Fruit fly (Drosophila melanogaster): ENCODE measurements around the gene CG14625.
A peak's percentile ranks its signal among the peaks of the same experiment; 100 is the strongest.

Gene CG14625

dm6 chrX:1175993-1176392 is 23.4 kb upstream of the CG14625 start, which contains the start of gene CG11384:
Gene CG11384, minus strand, starts transcription at chrX:1176035.
- TF ChIP-seq CG6276 (GFP tag; optimal IDR thresholded peaks at IDR 0.05) (no peak), Hr4 (GFP tag; optimal IDR thresholded peaks at IDR 0.05) (no peak), Hr39 (GFP tag; optimal IDR thresholded peaks at IDR 0.05) (no peak), CG1621 (tag; optimal IDR thresholded peaks at IDR 0.05) (no peak), topi (GFP tag; optimal IDR thresholded peaks at IDR 0.05) (no peak), svp (GFP tag) (peak; percentile 4), CG10631 (GFP tag; optimal IDR thresholded peaks at IDR 0.05) (no peak), CG8119 (GFP tag; IDR thresholded peaks at IDR 0.05) (no peak)

dm6 chrX:1179865-1180264 is 19.5 kb upstream of the CG14625 start, which contains the start of gene CG11379:
Gene CG11379, plus strand, starts transcription at chrX:1180165.
- no peak for TF ChIP-seq Met (GFP tag; optimal IDR thresholded peaks at IDR 0.05)
- no peak for TF ChIP-seq CG11902 (GFP tag; optimal IDR thresholded peaks at IDR 0.05)
- no peak for TF ChIP-seq vri (GFP tag; optimal IDR thresholded peaks at IDR 0.05)
- TF ChIP-seq svp (GFP tag), result peak; percentile 18
- no peak for TF ChIP-seq spab (GFP tag; optimal IDR thresholded peaks at IDR 0.05)

dm6 chrX:1180865-1181264 is 18.5 kb upstream of the CG14625 start:
- peak; percentile 44 for TF ChIP-seq CG32006 (GFP tag; optimal IDR thresholded peaks at IDR 0.05)
- no peak for TF ChIP-seq Eip78C (GFP tag)
- TF ChIP-seq CG11902 (GFP tag; optimal IDR thresholded peaks at IDR 0.05), result no peak
- TF ChIP-seq CG4318 (GFP tag; optimal IDR thresholded peaks at IDR 0.05), result peak; percentile 22
- TF ChIP-seq eg (GFP tag; IDR thresholded peaks at IDR 0.05), result 0 out of 3 replicates have a peak, but pooled peaks have one; percentile 13
- no peak for TF ChIP-seq CG31627 (GFP tag; optimal IDR thresholded peaks at IDR 0.05)
- peak; percentile 18 for TF ChIP-seq CG6276 (GFP tag; optimal IDR thresholded peaks at IDR 0.05)
- TF ChIP-seq CG3032 (tag; optimal IDR thresholded peaks at IDR 0.05), result no peak
- TF ChIP-seq CG6808 (GFP tag; optimal IDR thresholded peaks at IDR 0.05), result no peak
- TF ChIP-seq CG15336 (GFP tag; IDR thresholded peaks at IDR 0.05), result peak; percentile 46; the same call in 1 of the 2 replicates
- no peak for TF ChIP-seq Ets96B (tag; optimal IDR thresholded peaks at IDR 0.05)
- TF ChIP-seq Hr4 (GFP tag; optimal IDR thresholded peaks at IDR 0.05), result peak; percentile 56
- TF ChIP-seq CG8119 (GFP tag; IDR thresholded peaks at IDR 0.05), result peak; percentile 59; the same call in 2 of the 3 replicates
- no peak for TF ChIP-seq Blimp-1 (GFP tag; optimal IDR thresholded peaks at IDR 0.05)
- TF ChIP-seq CG3919 (GFP tag; optimal IDR thresholded peaks at IDR 0.05), result no peak

- TF ChIP-seq salr (GFP tag; optimal IDR thresholded peaks at IDR 0.05) (no peak), Eip78C (GFP tag) (peak; percentile 11)
These were observed 18.0 kb upstream of the CG14625 start, which contains the start of gene CG14627 for dm6 chrX:1181320-1181719. Gene CG14627, plus strand, starts transcription at chrX:1181620.

dm6 chrX:1183742-1184141 is 15.6 kb upstream of the CG14625 start:
- TF ChIP-seq svp (GFP tag), result peak; percentile 16
- no peak for TF ChIP-seq dac (GFP tag; optimal IDR thresholded peaks at IDR 0.05)

dm6 chrX:1184478-1184877 is 14.9 kb upstream of the CG14625 start, which contains the start of gene CG14626:
Gene CG14626, plus strand, starts transcription at chrX:1184778.
- TF ChIP-seq Gug (GFP tag; IDR thresholded peaks at IDR 0.05), result no peak
- TF ChIP-seq net (GFP tag; optimal IDR thresholded peaks at IDR 0.05), result no peak
- no peak for TF ChIP-seq CG10669 (GFP tag; optimal IDR thresholded peaks at IDR 0.05)

dm6 chrX:1191008-1191407 is 8.3 kb upstream of the CG14625 start, which contains the start of gene CG11380:
Gene CG11380, plus strand, starts transcription at chrX:1191308.
- TF ChIP-seq svp (GFP tag), result peak; percentile 47
- no peak for TF ChIP-seq CG8632 (GFP tag; optimal IDR thresholded peaks at IDR 0.05)

Data from whole organism, prepupa.